Fruit fly (Drosophila melanogaster) Kc167 (cell line): ENCODE data around the gene CG34282.

Source experiments
- Myc ChIP-seq: fragments of >200 bp; optimal IDR thresholded peaks from 2 replicates; lab custom pipeline; 2017; ENCODE audit warnings: missing external identifiers
- Sin3A ChIP-seq: fragments of >200 bp; optimal IDR thresholded peaks from 2 replicates; lab custom pipeline; 2018; ENCODE audit warnings: missing external identifiers
- h ChIP-seq: fragments of >200 bp; optimal IDR thresholded peaks from 3 replicates; lab custom pipeline; 2018; ENCODE audit warnings: missing external identifiers
- insv ChIP-seq: fragments of >200 bp; optimal IDR thresholded peaks from 3 replicates; lab custom pipeline; 2018; ENCODE audit warnings: missing external identifiers
- psq ChIP-seq: fragments of >200 bp; optimal IDR thresholded peaks from 2 replicates; lab custom pipeline; 2017; ENCODE audit warnings: missing external identifiers
- ttk ChIP-seq: sonication (Bioruptor generic); optimal IDR thresholded peaks from 2 replicates; lab custom pipeline; 2017; ENCODE audit warnings: missing external identifiers

CG34282 gene

DNA sequence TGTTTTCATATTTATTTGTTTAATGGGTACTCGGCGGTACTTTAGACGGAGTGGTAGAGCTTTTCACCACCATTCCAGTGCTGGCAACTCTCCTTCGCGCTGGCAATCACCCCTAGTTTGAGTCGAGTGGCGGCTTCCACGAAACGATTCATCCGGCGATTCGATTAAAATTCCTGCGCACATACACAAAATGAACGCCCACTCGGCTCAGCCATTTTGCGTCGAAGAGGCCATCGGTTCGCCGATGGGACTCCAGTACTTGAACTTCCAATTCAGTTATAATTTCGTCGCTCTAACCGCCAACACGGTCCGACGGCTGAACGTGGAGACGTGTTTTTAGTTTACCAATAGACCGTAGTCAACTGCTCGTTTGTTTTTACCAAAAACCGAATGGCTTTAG, 14.7 kb upstream of the CG34282 start, which contains the start of the genes CG46318 and ChT:
CG46318 (plus strand) TSS at position 273 of the 400 bp plus-strand sequence.
ChT (plus strand) TSS at position 273 of the 400 bp plus-strand sequence.
- TF ChIP-seq insv (lab: Kevin White, UChicago) (no peak), h (lab: Kevin White, UChicago) (no peak), Sin3A (no peak), psq (lab: Kevin White, UChicago) (no peak), ttk (lab: Kevin White, UChicago) (no peak), Myc (lab: Kevin White, UChicago) (no peak)

DNA sequence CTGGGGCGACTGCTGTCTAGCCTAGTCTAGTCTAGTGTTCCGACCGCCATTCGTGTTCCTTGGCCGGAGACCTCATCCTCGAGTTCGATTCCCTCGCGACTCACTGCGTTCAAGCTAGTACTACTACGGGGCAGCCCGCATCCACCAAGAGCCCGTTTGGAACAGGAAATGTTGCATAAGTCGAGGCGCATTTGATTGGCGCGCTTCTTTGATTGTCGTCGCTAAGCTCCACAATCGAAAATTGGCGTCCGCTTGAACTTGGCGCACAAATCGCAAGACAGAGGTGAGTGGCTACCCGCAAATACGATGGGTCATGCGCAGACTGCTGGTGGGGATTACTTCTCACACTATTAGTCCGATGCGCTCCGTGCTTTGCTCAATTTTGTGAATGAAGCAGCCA, 14.0 kb upstream of the CG34282 start:
- TF ChIP-seq Sin3A = no peak
- TF ChIP-seq h (lab: Kevin White, UChicago) = no peak
- TF ChIP-seq ttk (lab: Kevin White, UChicago) = no peak
- TF ChIP-seq Myc (lab: Kevin White, UChicago) = no peak
- TF ChIP-seq insv (lab: Kevin White, UChicago) = no peak
- TF ChIP-seq psq (lab: Kevin White, UChicago) = no peak

DNA sequence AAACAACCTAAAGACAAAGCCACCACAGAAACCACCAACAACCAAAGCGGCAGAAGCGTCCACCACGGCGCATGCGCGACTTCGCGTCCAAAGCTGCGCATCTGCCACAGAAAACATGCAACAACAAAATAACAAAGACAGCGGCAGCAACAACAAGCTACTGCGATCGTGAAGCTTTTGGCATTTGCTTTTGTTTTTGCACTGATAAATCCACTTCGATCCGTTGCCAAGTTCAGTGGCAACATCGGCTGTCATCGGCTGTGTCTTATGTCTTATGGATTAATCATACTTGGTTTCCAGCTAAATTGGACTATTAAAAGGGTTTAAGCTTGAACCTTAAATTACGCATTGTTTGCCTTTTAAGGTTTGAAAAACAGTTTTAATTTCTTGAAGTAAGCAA, 2.4 kb upstream of the CG34282 start, which contains the start of gene Muc91C:
Muc91C (minus strand) TSS at position 101 of the 400 bp plus-strand sequence.
- TF ChIP-seq Sin3A (no peak), psq (lab: Kevin White, UChicago) (no peak), h (lab: Kevin White, UChicago) (no peak), insv (lab: Kevin White, UChicago) (no peak), Myc (lab: Kevin White, UChicago) (no peak), ttk (lab: Kevin White, UChicago) (no peak)

DNA sequence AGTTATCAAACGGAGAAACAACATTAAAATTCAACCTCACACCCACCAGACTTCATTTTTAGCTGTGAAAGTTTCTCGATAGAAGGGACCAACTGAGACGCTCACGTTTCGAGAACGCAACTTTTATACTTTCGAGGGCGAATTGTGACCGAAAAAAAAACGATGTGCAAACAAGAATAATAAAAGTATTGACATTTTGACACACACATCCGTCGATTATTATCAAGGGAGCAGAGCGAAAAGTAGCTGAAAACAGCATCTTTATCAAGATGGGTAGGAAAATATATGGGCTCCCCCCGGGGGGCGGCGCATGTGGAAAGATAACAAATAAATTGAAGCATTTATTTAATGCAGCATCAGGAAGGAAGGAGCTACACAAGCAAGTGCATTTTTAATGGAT, 1.4 kb upstream of the CG34282 start, which contains the start of gene CG14300:
CG14300 (minus strand) TSS at position 101 of the 400 bp plus-strand sequence.
- TF ChIP-seq Myc (lab: Kevin White, UChicago) (no peak), psq (lab: Kevin White, UChicago) (no peak), Sin3A (no peak), ttk (lab: Kevin White, UChicago) (no peak), insv (lab: Kevin White, UChicago) (no peak), h (lab: Kevin White, UChicago) (no peak)

DNA sequence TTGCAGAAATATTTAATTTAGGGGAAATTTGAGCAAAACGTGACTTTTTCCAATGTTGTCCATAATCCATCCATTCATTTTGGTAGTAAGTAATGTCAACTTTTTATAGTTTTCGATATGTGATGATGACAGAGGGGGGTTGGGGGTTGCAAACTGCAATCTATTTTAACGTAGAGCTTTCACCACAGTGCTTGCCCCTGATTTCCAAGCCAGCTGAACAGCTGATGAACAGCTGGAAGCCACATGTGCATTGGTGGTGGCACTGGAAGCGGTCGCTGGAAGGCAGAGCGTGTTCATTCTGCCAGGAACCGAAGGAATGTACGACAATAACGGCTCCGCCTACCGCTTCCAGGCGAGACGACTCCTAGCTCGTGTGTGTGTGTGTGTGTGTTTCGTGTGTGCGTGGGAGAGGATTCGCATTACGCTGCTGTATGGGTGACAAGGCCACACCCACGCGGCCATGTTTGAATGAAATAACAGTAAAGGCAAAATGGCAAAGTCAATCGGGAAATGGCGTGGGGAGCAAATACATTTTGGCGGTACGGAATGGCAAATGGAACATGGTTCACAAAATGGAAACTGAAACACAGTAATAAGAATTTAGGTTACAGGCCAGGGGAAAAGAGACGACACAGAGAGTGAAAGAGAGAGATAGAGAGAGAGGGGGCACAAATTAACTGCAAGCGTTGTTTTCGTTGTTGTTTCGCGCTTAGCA, 4.0 kb downstream of the CG34282 start:
- TF ChIP-seq psq (lab: Kevin White, UChicago) (no peak), ttk (lab: Kevin White, UChicago) (no peak), h (lab: Kevin White, UChicago) (no peak), insv (lab: Kevin White, UChicago) (no peak), Myc (lab: Kevin White, UChicago) (no peak), Sin3A (no peak)

DNA sequence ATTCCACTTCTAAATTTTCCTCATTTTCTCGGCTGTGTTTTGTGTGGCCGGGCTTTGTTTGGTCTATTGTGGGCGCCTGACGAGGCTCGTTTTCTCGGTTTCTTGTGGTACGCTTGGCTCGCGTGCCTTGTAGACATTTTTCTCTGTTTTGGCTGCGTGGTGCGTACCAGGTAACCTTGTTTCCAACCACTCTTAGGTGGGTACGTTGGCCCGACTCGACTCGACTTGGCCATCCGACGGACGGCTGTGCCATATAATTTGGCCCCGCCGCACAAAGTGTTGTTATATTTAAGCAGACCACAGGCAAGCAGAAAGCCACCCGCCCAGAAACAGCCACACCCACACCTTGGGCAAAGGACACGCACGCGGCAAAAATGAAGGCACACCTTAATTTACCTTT, 8.5 kb downstream of the CG34282 start:
- TF ChIP-seq insv (lab: Kevin White, UChicago) (no peak), Sin3A (no peak), Myc (lab: Kevin White, UChicago) (no peak), psq (lab: Kevin White, UChicago) (no peak), h (lab: Kevin White, UChicago) (no peak), ttk (lab: Kevin White, UChicago) (no peak)

DNA sequence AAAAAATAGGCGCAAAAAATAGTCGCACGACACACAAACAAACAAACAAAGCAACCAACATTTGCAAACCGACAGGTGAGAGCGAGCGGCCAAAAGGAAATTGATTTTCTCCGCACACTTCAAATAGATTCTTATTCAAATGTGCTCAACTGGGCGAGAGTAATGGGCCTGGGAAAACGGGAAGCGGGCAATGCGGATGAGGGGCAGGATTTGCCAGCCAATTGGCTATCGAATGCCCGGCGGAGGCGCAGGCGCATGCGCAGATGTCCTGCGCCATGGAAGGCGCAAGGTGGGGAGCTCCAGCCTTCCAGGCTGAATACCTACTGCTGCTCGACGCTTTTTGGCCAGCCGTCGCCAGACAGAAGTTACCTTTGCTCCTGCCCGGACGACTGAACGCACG, 10.1 kb downstream of the CG34282 start, which contains the start of the genes ChAT and VAChT:
ChAT (plus strand) TSS at position 352 of the 400 bp plus-strand sequence.
VAChT (plus strand) TSS at position 352 of the 400 bp plus-strand sequence.
- no peak for TF ChIP-seq psq (lab: Kevin White, UChicago)
- no peak for TF ChIP-seq h (lab: Kevin White, UChicago)
- TF ChIP-seq Sin3A = no peak
- TF ChIP-seq ttk (lab: Kevin White, UChicago) = no peak
- TF ChIP-seq Myc (lab: Kevin White, UChicago) = no peak
- no peak for TF ChIP-seq insv (lab: Kevin White, UChicago)

DNA sequence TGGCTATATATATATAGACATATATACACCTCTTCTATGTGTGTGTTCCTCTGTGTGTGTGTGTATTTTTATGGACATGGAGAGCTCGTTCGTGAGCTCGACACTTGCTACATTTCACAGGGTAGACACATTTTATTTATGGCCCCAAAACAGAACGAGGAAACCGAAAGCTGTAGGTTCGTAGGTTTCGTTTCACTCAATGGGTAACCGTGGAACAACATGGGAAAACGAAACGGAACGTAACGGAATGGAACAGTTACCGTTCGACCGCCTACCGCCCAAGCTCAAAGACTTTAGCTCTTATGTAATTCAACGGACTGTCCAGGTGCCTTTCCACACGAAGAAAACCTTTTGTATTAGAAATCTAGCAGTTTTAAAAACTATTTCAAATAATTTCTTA, 11.2 kb downstream of the CG34282 start:
- TF ChIP-seq insv (lab: Kevin White, UChicago) (no peak), psq (lab: Kevin White, UChicago) (no peak), Sin3A (no peak), Myc (lab: Kevin White, UChicago) (no peak), ttk (lab: Kevin White, UChicago) (no peak), h (lab: Kevin White, UChicago) (no peak)

DNA sequence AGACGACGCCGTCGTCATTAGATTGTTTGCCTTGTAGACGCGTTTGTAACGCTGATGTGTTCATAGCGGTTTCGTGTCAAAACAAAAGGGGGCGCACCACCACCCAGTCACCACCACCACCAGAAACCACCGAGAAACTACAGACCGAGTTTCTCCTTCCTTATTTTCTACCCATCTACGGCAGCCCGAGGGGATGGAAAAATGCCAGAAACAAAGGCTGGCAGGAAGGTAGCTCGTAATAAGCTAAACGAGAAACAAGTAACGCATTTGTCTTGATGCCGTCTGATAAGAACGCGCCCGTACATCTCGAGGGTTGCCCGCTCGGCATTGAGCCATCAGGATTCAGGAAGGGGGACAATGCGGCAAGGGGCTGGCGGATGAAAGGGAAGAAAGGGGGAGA, 12.4 kb downstream of the CG34282 start:
- no peak for TF ChIP-seq Myc (lab: Kevin White, UChicago)
- TF ChIP-seq Sin3A = no peak
- no peak for TF ChIP-seq psq (lab: Kevin White, UChicago)
- no peak for TF ChIP-seq ttk (lab: Kevin White, UChicago)
- no peak for TF ChIP-seq h (lab: Kevin White, UChicago)
- no peak for TF ChIP-seq insv (lab: Kevin White, UChicago)

DNA sequence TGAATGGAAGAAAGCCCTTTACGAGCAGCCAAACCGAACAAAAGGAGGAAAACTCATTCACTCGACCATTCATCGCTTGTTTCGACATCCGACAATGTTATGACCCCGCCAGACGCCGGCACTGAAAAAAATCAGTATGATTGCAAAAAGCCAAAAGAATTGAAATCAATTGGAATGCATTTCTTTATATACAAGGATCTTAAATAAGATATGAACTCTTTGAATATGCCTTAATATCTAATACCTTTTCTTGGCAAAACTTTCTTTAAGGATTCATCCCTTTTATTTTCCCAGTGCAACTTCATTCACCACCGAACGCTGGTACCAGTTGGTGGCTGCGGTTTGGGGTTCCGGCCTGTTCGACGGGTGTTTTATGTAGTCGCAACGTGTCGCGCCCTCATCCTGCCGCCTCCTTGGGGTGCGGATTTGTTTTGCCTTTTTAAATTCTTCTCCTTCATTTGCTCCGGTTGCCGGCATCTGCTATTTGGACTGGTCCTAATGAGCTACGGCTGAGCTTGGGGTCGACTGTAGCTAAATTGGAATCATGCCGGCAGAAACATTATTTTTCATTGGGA, 24.8 kb downstream of the CG34282 start:
- TF ChIP-seq Sin3A = no peak
- no peak for TF ChIP-seq psq (lab: Kevin White, UChicago)
- no peak for TF ChIP-seq insv (lab: Kevin White, UChicago)
- TF ChIP-seq Myc (lab: Kevin White, UChicago) = no peak
- TF ChIP-seq ttk (lab: Kevin White, UChicago) = no peak
- TF ChIP-seq h (lab: Kevin White, UChicago) = no peak

DNA sequence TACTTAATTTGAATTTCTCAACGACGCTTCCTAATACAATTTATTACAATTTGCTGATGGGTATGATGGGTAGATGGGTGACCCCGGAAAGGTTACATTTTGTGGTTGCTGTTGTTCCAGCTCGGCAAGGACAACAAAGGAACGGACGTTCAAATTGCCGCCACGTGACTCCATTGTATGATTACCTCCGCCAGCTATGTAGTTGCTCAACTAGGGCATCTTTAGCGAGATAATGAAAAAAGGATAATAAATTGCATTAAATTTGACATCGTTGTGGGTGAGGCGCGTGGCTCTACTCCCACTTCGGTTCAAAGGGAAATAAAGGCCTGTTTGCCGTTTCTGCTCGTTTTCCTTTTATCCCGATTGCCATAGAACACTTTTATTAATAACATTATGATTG, 26.3 kb downstream of the CG34282 start:
- TF ChIP-seq Sin3A (no peak), ttk (lab: Kevin White, UChicago) (no peak), h (lab: Kevin White, UChicago) (no peak), Myc (lab: Kevin White, UChicago) (no peak), psq (lab: Kevin White, UChicago) (no peak), insv (lab: Kevin White, UChicago) (no peak)
